Worm (Caenorhabditis elegans): ENCODE data around the gene R07E3.4.

DNA sequence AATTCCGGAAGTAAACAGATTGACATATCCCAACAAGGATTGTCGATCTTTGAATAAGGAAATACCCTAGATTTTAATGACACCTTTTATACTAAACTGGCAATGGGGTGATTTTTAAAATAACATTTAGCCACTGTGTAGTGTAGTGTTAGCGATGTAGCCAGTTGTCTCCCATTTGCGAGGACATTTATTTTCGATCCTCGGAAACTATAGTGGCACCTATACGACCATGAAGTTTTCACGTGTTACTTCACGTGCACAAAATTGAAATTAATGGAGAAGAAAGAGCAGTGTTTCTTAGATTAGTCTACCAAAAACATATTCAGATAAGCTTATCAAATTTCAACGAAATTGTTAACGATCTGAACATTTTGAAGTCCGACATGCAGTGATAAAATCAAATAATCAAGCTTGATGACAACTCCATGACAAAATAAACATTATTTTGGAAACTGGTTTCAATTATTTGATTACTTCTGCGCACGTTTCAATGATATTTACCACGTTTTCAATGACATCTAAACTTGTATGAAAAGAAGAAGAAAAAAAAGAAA is at the start of gene R07E3.4:
- no peak for TF ChIP-seq tbx-11 (GFP tag; IDR thresholded peaks at IDR 0.05)
- no peak for TF ChIP-seq flt-1 (GFP tag; IDR thresholded peaks at IDR 0.05)

Measured in whole organism, early embryonic.